Worm (Caenorhabditis elegans) whole organism, young adult: ENCODE data around the gene pyt-1.

Experiments
- B0261.1 ChIP-seq: sonication (generic microtip); optimal IDR thresholded peaks from 2 replicates; lab custom pipeline; 2016; ENCODE audit warnings: mild to moderate bottlenecking, missing genetic modification characterization, moderate library complexity, missing compliant biosample characterization
- ama-1 ChIP-seq, 3 experiments: fragments of 150-350 bp in 1 of 3; sonication (generic microtip) in 2 of 3; optimal IDR thresholded peaks; 2 replicates each; lab custom pipeline; 2014 to 2018; ENCODE audit warnings: missing biosample characterization in 2 of 3, missing genetic modification characterization in 2 of 3, missing genetic modification reagents in 2 of 3
- ccch-3 ChIP-seq: fragments of 200-800 bp; sonication (Bioruptor generic); optimal IDR thresholded peaks from 2 replicates; lab custom pipeline; 2018; ENCODE audit warnings: mild to moderate bottlenecking, missing genetic modification characterization, missing compliant biosample characterization
- dpff-1 ChIP-seq: sonication (generic microtip); optimal IDR thresholded peaks from 2 replicates; lab custom pipeline; 2017; ENCODE audit warnings: mild to moderate bottlenecking, missing genetic modification characterization, missing compliant biosample characterization
- efl-1 ChIP-seq: fragments of 150-350 bp; optimal IDR thresholded peaks from 2 replicates; lab custom pipeline; 2014; ENCODE audit warnings: missing biosample characterization, missing genetic modification reagents, missing genetic modification characterization
- nfyb-1 ChIP-seq: fragments of 200-800 bp; sonication (Bioruptor generic); IDR thresholded peaks from 2 replicates; pipeline ENCODE4 v1.3.6; 2022; ENCODE audit warnings: missing genetic modification reagents, missing genetic modification characterization, missing compliant biosample characterization
- rec-8 ChIP-seq, 2 experiments: sonication (generic microtip); optimal IDR thresholded peaks; 2 replicates each; lab custom pipeline; 2016; ENCODE audit warnings: mild to moderate bottlenecking in 2 of 2, missing genetic modification characterization in 2 of 2, missing genetic modification reagents in 2 of 2, missing genotype in 2 of 2, missing biosample characterization in 1 of 2, missing compliant biosample characterization in 1 of 2, moderate library complexity in 1 of 2
- unc-62 ChIP-seq: fragments of 150-350 bp; optimal IDR thresholded peaks from 2 replicates; lab custom pipeline; 2014; ENCODE audit warnings: missing biosample characterization, missing genetic modification reagents, missing genetic modification characterization

ce11 chrV:10220605-10221004, 8.5 kb downstream of the pyt-1 start, which contains the start of gene C12D8.13:
- no peak for TF ChIP-seq efl-1 (GFP tag; lab: Kevin White, UChicago)
- TF ChIP-seq dpff-1 (tag; lab: Kevin White, UChicago): no peak
- no peak for TF ChIP-seq B0261.1 (tag; lab: Kevin White, UChicago)
- no peak for TF ChIP-seq ccch-3
- TF ChIP-seq rec-8 (tag; optimal IDR thresholded peaks at IDR 0.05; lab: Kevin White, UChicago): no peak
- no peak for TF ChIP-seq ama-1 (optimal IDR thresholded peaks at IDR 0.05; lab: Kevin White, UChicago)
- no peak for TF ChIP-seq ama-1 (GFP tag; optimal IDR thresholded peaks at IDR 0.05; lab: Kevin White, UChicago)
- no peak for TF ChIP-seq unc-62 (GFP tag; lab: Kevin White, UChicago)
- TF ChIP-seq nfyb-1: no peak
